Fruit fly (Drosophila melanogaster) whole organism, embryonic: ENCODE results near the gene CG14395.

ENCODE experiments used
- Awh ChIP-seq: fragments of 200-800 bp; sonication (Bioruptor generic); IDR thresholded peaks from 2 replicates; pipeline ENCODE4, ENCODE4 v1.3.6; 2022; ENCODE audit warnings: missing biosample characterization, missing genetic modification characterization
- CG6654 ChIP-seq: fragments of 200-800 bp; sonication (Bioruptor generic); optimal IDR thresholded peaks from 2 replicates; lab custom pipeline; 2017; ENCODE audit warnings: missing biosample characterization, mild to moderate bottlenecking, missing genetic modification characterization
- Chrac-16 ChIP-seq: fragments of 200-800 bp; sonication (Bioruptor generic); optimal IDR thresholded peaks from 3 replicates; lab custom pipeline; 2016; ENCODE audit warnings: missing biosample characterization, missing genetic modification characterization
- Oaz ChIP-seq: fragments of 200-800 bp; sonication (Bioruptor generic); IDR thresholded peaks from 2 replicates; pipeline ENCODE4 v1.3.6; 2022; ENCODE audit warnings: missing biosample characterization, missing genetic modification characterization
- Scr ChIP-seq: fragments of 200-800 bp; sonication (Bioruptor generic); IDR thresholded peaks from 2 replicates; pipeline ENCODE4 v1.3.6; 2022; ENCODE audit warnings: missing biosample characterization, missing genetic modification characterization; ENCODE audit not compliant: partially characterized antibody
- sug ChIP-seq: fragments of 200-800 bp; optimal IDR thresholded peaks from 2 replicates; lab custom pipeline; 2019; ENCODE audit warnings: missing biosample characterization, mild to moderate bottlenecking, missing genetic modification characterization, moderate library complexity

DNA sequence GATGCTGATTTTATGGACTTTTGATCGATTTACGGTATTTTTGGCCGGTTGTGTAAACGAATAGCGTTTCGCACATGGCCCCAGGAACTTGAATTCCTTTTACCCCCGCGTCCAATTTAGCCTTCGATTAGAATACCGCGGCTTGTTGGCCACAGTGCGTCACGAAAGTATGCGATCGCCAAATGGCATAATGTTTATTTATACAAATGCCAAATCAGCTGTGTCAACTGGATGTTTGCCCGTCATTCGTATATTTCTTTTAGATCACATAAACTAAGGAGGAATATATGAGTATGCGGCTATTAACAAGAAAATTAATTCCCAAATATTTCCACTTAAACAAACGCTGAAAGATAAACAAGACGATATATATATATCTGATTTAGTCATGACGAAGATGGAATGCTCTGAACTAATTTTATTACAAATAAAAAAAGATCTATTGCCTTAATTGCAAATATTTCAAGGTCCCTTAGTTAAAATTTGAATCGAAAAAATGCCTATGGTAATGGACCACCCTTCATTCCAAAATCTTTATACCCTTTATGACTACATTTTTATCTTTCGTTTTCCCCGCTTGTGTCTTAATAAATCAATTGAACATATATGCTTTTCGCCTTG is 5.6 kb upstream of the CG14395 start:
- no peak for TF ChIP-seq Awh (GFP tag; lab: Robert Waterston, UW)
- no peak for TF ChIP-seq Oaz (GFP tag; lab: Robert Waterston, UW)
- no peak for TF ChIP-seq Chrac-16 (GFP tag; lab: Kevin White, UChicago)
- no peak for TF ChIP-seq sug (tag; lab: Kevin White, UChicago)
- no peak for TF ChIP-seq Scr (GFP tag; lab: Robert Waterston, UW)
- no peak for TF ChIP-seq CG6654 (GFP tag; lab: Kevin White, UChicago)
